Fruit fly (Drosophila melanogaster) whole organism, embryonic: ENCODE results near the gene Lon.

Experiments used
- Atf-2 ChIP-seq: fragments of 200-800 bp; sonication (Bioruptor generic); optimal IDR thresholded peaks from 2 replicates; lab custom pipeline; 2016; ENCODE audit warnings: missing biosample characterization, missing genetic modification characterization
- CG1024 ChIP-seq: fragments of 200-800 bp; sonication (Bioruptor generic); IDR thresholded peaks from 2 replicates; pipeline ENCODE4 v1.3.6; 2022; ENCODE audit warnings: missing biosample characterization, missing genetic modification characterization
- CG10462 ChIP-seq: fragments of 200-800 bp; sonication (Bioruptor generic); optimal IDR thresholded peaks from 2 replicates; lab custom pipeline; 2016; ENCODE audit warnings: missing biosample characterization, missing genetic modification characterization
- CG10565 ChIP-seq: fragments of 200-800 bp; sonication (Bioruptor generic); optimal IDR thresholded peaks from 3 replicates; lab custom pipeline; 2016; ENCODE audit warnings: missing biosample characterization, mild to moderate bottlenecking, missing genetic modification characterization
- CG1233 ChIP-seq: fragments of 200-800 bp; sonication (Bioruptor generic); optimal IDR thresholded peaks from 4 replicates; lab custom pipeline; 2018; ENCODE audit warnings: missing biosample characterization, mild to moderate bottlenecking, missing genetic modification characterization
- CG13624 ChIP-seq: fragments of 200-800 bp; sonication (Bioruptor generic); optimal IDR thresholded peaks from 2 replicates; lab custom pipeline; 2016; ENCODE audit warnings: missing biosample characterization, missing genetic modification characterization
- CG15073 ChIP-seq: fragments of 200-800 bp; sonication (Bioruptor generic); optimal IDR thresholded peaks from 2 replicates; lab custom pipeline; 2016; ENCODE audit warnings: missing biosample characterization, missing genetic modification characterization
- CG15269 ChIP-seq: fragments of 200-800 bp; sonication (Bioruptor generic); optimal IDR thresholded peaks from 2 replicates; lab custom pipeline; 2018; ENCODE audit warnings: missing biosample characterization, mild to moderate bottlenecking, missing genetic modification characterization, moderate library complexity
- CG1602 ChIP-seq: fragments of 200-800 bp; sonication (Bioruptor generic); optimal IDR thresholded peaks from 3 replicates; lab custom pipeline; 2016; ENCODE audit warnings: missing biosample characterization, missing genetic modification characterization
- CG16815 ChIP-seq: fragments of 200-800 bp; sonication (Bioruptor generic); optimal IDR thresholded peaks from 3 replicates; lab custom pipeline; 2017; ENCODE audit warnings: missing biosample characterization, mild to moderate bottlenecking, missing genetic modification characterization
- CG17361 ChIP-seq: fragments of 200-800 bp; sonication (Bioruptor generic); IDR thresholded peaks from 3 replicates; pipeline ENCODE4 v1.3.6; 2022; ENCODE audit warnings: missing biosample characterization, missing genetic modification characterization
- CG2116 ChIP-seq: fragments of 200-800 bp; sonication (Bioruptor generic); optimal IDR thresholded peaks from 3 replicates; lab custom pipeline; 2018; ENCODE audit warnings: missing biosample characterization, mild to moderate bottlenecking, missing genetic modification characterization
- CG2120 ChIP-seq: fragments of 200-800 bp; sonication (Bioruptor generic); optimal IDR thresholded peaks from 3 replicates; lab custom pipeline; 2016; ENCODE audit warnings: missing biosample characterization, missing genetic modification characterization
- CG2129 ChIP-seq: fragments of 200-800 bp; sonication (Bioruptor generic); IDR thresholded peaks from 2 replicates; pipeline ENCODE4 v1.3.6; 2022; ENCODE audit warnings: missing biosample characterization, missing genetic modification characterization; ENCODE audit not compliant: partially characterized antibody
- CG2678 ChIP-seq: fragments of 200-800 bp; sonication (Bioruptor generic); optimal IDR thresholded peaks from 3 replicates; lab custom pipeline; 2019; ENCODE audit warnings: missing biosample characterization, mild to moderate bottlenecking, missing genetic modification characterization, moderate library complexity
- CG31441 ChIP-seq: fragments of 200-800 bp; sonication (Bioruptor generic); IDR thresholded peaks from 2 replicates; pipeline ENCODE4 v1.3.6; 2022; ENCODE audit warnings: missing biosample characterization, missing genetic modification characterization
- CG32767 ChIP-seq: fragments of 200-800 bp; sonication (Bioruptor generic); IDR thresholded peaks from 2 replicates; pipeline ENCODE4 v1.3.6; 2022; ENCODE audit warnings: missing biosample characterization, missing genetic modification characterization
- CG34224 ChIP-seq: fragments of 200-800 bp; sonication (Bioruptor generic); IDR thresholded peaks from 3 replicates; pipeline ENCODE4 v1.3.6; 2022; ENCODE audit warnings: missing biosample characterization, missing genetic modification characterization; ENCODE audit not compliant: partially characterized antibody
- CG3995 ChIP-seq: fragments of 200-800 bp; sonication (Bioruptor generic); optimal IDR thresholded peaks from 3 replicates; lab custom pipeline; 2016; ENCODE audit warnings: missing biosample characterization, missing genetic modification characterization
- CG4730 ChIP-seq: fragments of 200-800 bp; sonication (Bioruptor generic); IDR thresholded peaks from 2 replicates; pipeline ENCODE4 v1.3.6; 2022; ENCODE audit warnings: missing biosample characterization, missing genetic modification characterization
- CG4854 ChIP-seq: fragments of 200-800 bp; sonication (Bioruptor generic); optimal IDR thresholded peaks from 2 replicates; lab custom pipeline; 2016; ENCODE audit warnings: missing biosample characterization, missing genetic modification characterization, inconsistent platforms
- CG6175 ChIP-seq: fragments of 200-800 bp; sonication (Bioruptor generic); IDR thresholded peaks from 3 replicates; pipeline ENCODE4 v1.3.6; 2022; ENCODE audit warnings: missing biosample characterization, missing genetic modification characterization
- CG6683 ChIP-seq: fragments of 200-800 bp; sonication (Bioruptor generic); optimal IDR thresholded peaks from 2 replicates; lab custom pipeline; 2017; ENCODE audit warnings: missing biosample characterization, mild to moderate bottlenecking, missing genetic modification characterization, missing genetic modification reagents
- CG7745 ChIP-seq: fragments of 200-800 bp; sonication (Bioruptor generic); optimal IDR thresholded peaks from 2 replicates; lab custom pipeline; 2018; ENCODE audit warnings: missing biosample characterization, mild to moderate bottlenecking, missing genetic modification characterization, moderate library complexity
- CG7928 ChIP-seq: fragments of 200-800 bp; sonication (Bioruptor generic); optimal IDR thresholded peaks from 2 replicates; lab custom pipeline; 2017; ENCODE audit warnings: missing biosample characterization, mild to moderate bottlenecking, missing genetic modification characterization
- CG9437 ChIP-seq: fragments of 200-800 bp; sonication (Bioruptor generic); optimal IDR thresholded peaks from 2 replicates; lab custom pipeline; 2018; ENCODE audit warnings: missing biosample characterization, mild to moderate bottlenecking, missing genetic modification characterization
- Camta ChIP-seq: fragments of 200-800 bp; sonication (Bioruptor generic); optimal IDR thresholded peaks from 2 replicates; lab custom pipeline; 2016; ENCODE audit warnings: missing biosample characterization, missing genetic modification characterization
- H2.0 ChIP-seq: fragments of 200-800 bp; sonication (Bioruptor generic); IDR thresholded peaks from 2 replicates; pipeline ENCODE4 v1.3.6; 2022; ENCODE audit warnings: missing biosample characterization, missing genetic modification characterization
- Hand ChIP-seq: fragments of 200-800 bp; sonication (Bioruptor generic); optimal IDR thresholded peaks from 2 replicates; lab custom pipeline; 2017; ENCODE audit warnings: mild to moderate bottlenecking, missing biosample characterization, missing genetic modification reagents, missing genetic modification characterization
- Lim3 ChIP-seq: fragments of 200-800 bp; sonication (Bioruptor generic); IDR thresholded peaks from 2 replicates; pipeline ENCODE4 v1.3.6; 2022; ENCODE audit warnings: missing biosample characterization, missing genetic modification characterization
- Med ChIP-seq: fragments of 200-800 bp; sonication (Bioruptor generic); peaks from one replicate; lab custom pipeline; 2016; ENCODE audit warnings: missing biosample characterization, missing genetic modification characterization, mild to moderate bottlenecking, inconsistent platforms, moderate library complexity
- NfI ChIP-seq: fragments of 200-800 bp; sonication (Bioruptor generic); optimal IDR thresholded peaks from 3 replicates; lab custom pipeline; 2018; ENCODE audit warnings: missing biosample characterization, mild to moderate bottlenecking, missing genetic modification characterization, moderate library complexity
- Pdp1 ChIP-seq, 2 experiments: fragments of 200-800 bp; sonication (Bioruptor generic); optimal IDR thresholded peaks; 3 replicates each; lab custom pipeline; 2016; ENCODE audit warnings: missing biosample characterization in 2 of 2, missing genetic modification characterization in 2 of 2, mild to moderate bottlenecking in 1 of 2, moderate library complexity in 1 of 2
- Ravus ChIP-seq: fragments of 200-800 bp; sonication (Bioruptor generic); IDR thresholded peaks from 2 replicates; pipeline ENCODE4 v1.3.6; 2022; ENCODE audit warnings: missing biosample characterization, missing genetic modification characterization
- Sry-δ ChIP-seq: fragments of 200-800 bp; sonication (Bioruptor generic); optimal IDR thresholded peaks from 2 replicates; lab custom pipeline; 2016; ENCODE audit warnings: missing biosample characterization, missing genetic modification characterization
- ab ChIP-seq: fragments of 200-800 bp; sonication (Bioruptor generic); optimal IDR thresholded peaks from 2 replicates; lab custom pipeline; 2016; ENCODE audit warnings: missing biosample characterization, missing genetic modification characterization
- bigmax ChIP-seq: fragments of 200-800 bp; sonication (Bioruptor generic); optimal IDR thresholded peaks from 2 replicates; lab custom pipeline; 2018; ENCODE audit warnings: missing biosample characterization, mild to moderate bottlenecking, missing genetic modification characterization
- bsh ChIP-seq, 2 experiments: fragments of 200-800 bp; sonication (Bioruptor generic); optimal IDR thresholded peaks; 2 replicates each; lab custom pipeline; 2017 to 2018; ENCODE audit warnings: mild to moderate bottlenecking in 2 of 2, missing biosample characterization in 2 of 2, missing genetic modification characterization in 2 of 2, moderate library complexity in 1 of 2
- crc ChIP-seq: fragments of 200-800 bp; sonication (Bioruptor generic); optimal IDR thresholded peaks from 2 replicates; lab custom pipeline; 2016; ENCODE audit warnings: missing biosample characterization, missing genetic modification characterization
- fd102C ChIP-seq: fragments of 200-800 bp; sonication (Bioruptor generic); optimal IDR thresholded peaks from 2 replicates; lab custom pipeline; 2018; ENCODE audit warnings: missing biosample characterization, mild to moderate bottlenecking, missing genetic modification characterization, moderate library complexity
- fu2 ChIP-seq: fragments of 200-800 bp; sonication (Bioruptor generic); optimal IDR thresholded peaks from 2 replicates; lab custom pipeline; 2016; ENCODE audit warnings: missing biosample characterization, missing genetic modification characterization
- gro ChIP-seq: fragments of 200-800 bp; sonication (Bioruptor generic); optimal IDR thresholded peaks from 2 replicates; lab custom pipeline; 2016; ENCODE audit warnings: missing biosample characterization, missing genetic modification characterization
- her ChIP-seq: fragments of 200-800 bp; sonication (Bioruptor generic); optimal IDR thresholded peaks from 2 replicates; lab custom pipeline; 2016; ENCODE audit warnings: missing biosample characterization, missing genetic modification characterization
- otp ChIP-seq: fragments of 200-800 bp; sonication (Bioruptor generic); IDR thresholded peaks from 3 replicates; pipeline ENCODE4, ENCODE4 v1.3.6; 2022; ENCODE audit warnings: missing biosample characterization, missing genetic modification characterization
- pb ChIP-seq: fragments of 200-800 bp; sonication (Bioruptor generic); optimal IDR thresholded peaks from 3 replicates; lab custom pipeline; 2016; ENCODE audit warnings: missing biosample characterization, missing genetic modification characterization
- psq ChIP-seq: fragments of 200-800 bp; sonication (Bioruptor generic); optimal IDR thresholded peaks from 2 replicates; lab custom pipeline; 2017; ENCODE audit warnings: missing biosample characterization, missing genetic modification characterization
- ro ChIP-seq: fragments of 200-800 bp; sonication (Bioruptor generic); IDR thresholded peaks from 2 replicates; pipeline ENCODE4 v1.3.6; 2022; ENCODE audit warnings: missing biosample characterization, missing genetic modification characterization
- tll ChIP-seq, 2 experiments: fragments of 200-800 bp in 1 of 2; fragments of >200 bp in 1 of 2; sonication (Bioruptor generic) in 1 of 2; optimal IDR thresholded peaks; 2 replicates each; lab custom pipeline; 2017 to 2019; ENCODE audit warnings: missing biosample characterization in 2 of 2, missing genetic modification characterization in 2 of 2, mild to moderate bottlenecking in 1 of 2, moderate library complexity in 1 of 2
- ttk ChIP-seq: fragments of 200-800 bp; sonication (Bioruptor generic); IDR thresholded peaks from 2 replicates; pipeline ENCODE4 v2.1.2; 2022; ENCODE audit warnings: missing biosample characterization, missing genetic modification characterization
- z ChIP-seq: fragments of 200-800 bp; sonication (Bioruptor generic); IDR thresholded peaks from 3 replicates; pipeline ENCODE4 v1.3.6; 2022; ENCODE audit warnings: missing biosample characterization, missing genetic modification characterization

Gene Lon

DNA sequence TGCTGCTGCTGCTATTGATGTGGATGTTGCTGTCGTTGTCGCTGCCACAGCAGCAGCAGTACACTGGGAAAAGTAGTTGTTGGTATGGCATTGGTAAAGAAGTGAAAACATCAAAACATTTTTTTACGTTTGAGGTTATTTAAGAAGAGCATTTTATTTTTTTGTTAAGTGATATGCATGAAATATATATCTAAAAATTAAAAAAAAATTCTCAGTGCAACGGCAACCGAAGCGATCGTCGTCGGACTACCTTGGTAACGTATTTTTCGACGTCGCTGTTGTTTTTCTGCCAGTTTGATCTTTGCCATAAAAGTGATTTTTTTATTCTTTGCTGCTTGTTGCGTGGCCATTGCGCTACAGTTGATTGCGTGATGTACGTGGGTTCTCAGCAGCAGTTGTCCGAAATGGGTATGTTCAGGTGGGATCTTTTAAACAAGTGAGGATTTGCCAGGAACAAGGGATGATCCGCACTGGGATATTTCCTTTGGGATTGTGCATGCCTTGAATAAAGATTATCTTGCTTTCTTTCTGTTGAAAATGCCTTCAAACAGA lies 51.2 kb downstream of the Lon start (continued):
- TF ChIP-seq Hand (GFP tag; lab: Kevin White, UChicago) (peak; percentile 84), Med (GFP tag; lab: Kevin White, UChicago) (peak; percentile 98), her (GFP tag; lab: Kevin White, UChicago) (peak; percentile 81), CG15269 (tag; lab: Kevin White, UChicago) (peak; percentile 96), CG13624 (GFP tag; lab: Kevin White, UChicago) (peak; percentile 93), psq (GFP tag; lab: Kevin White, UChicago) (peak; percentile 82), ab (GFP tag; lab: Kevin White, UChicago) (peak; percentile 75), CG31441 (GFP tag; lab: Robert Waterston, UW) (peak; percentile 95), CG2116 (GFP tag; lab: Kevin White, UChicago) (peak; percentile 68), CG17361 (GFP tag; lab: Robert Waterston, UW) (peak; percentile 94), ttk (GFP tag; lab: Robert Waterston, UW) (peak; percentile 92), CG9437 (peak; percentile 85), bigmax (peak; percentile 70), pb (GFP tag; lab: Kevin White, UChicago) (peak; percentile 83), CG6175 (GFP tag; lab: Robert Waterston, UW) (peak; percentile 91), CG32767 (GFP tag; lab: Robert Waterston, UW) (peak; percentile 91), CG6683 (GFP tag; lab: Kevin White, UChicago) (peak; percentile 77), CG2120 (peak; percentile 95), CG34224 (GFP tag; lab: Robert Waterston, UW) (no peak), NfI (GFP tag; lab: Kevin White, UChicago) (peak; percentile 93), CG7745 (tag; lab: Kevin White, UChicago) (peak; percentile 84), Camta (GFP tag; lab: Kevin White, UChicago) (peak; percentile 94), Ravus (peak; percentile 69), CG3995 (peak; percentile 69), gro (GFP tag; lab: Kevin White, UChicago) (peak; percentile 88), bsh (GFP tag; optimal IDR thresholded peaks at IDR 0.05; lab: Kevin White, UChicago) (peak; percentile 95 to 98), CG2678 (peak; percentile 96), CG4730 (GFP tag; lab: Robert Waterston, UW) (peak; percentile 92), CG16815 (peak; percentile 95), Atf-2 (GFP tag; lab: Kevin White, UChicago) (peak; percentile 91), CG15073 (GFP tag; lab: Kevin White, UChicago) (peak; percentile 72), CG7928 (GFP tag; lab: Kevin White, UChicago) (peak; percentile 67), H2.0 (GFP tag; lab: Robert Waterston, UW) (peak; percentile 95), CG1602 (peak; percentile 95), crc (peak; percentile 80), otp (GFP tag; lab: Robert Waterston, UW) (peak; percentile 95), Pdp1 (GFP tag; optimal IDR thresholded peaks at IDR 0.05; lab: Kevin White, UChicago) (peak; percentile 92 to 94), CG10565 (GFP tag; lab: Kevin White, UChicago) (peak; percentile 83), CG1024 (GFP tag; lab: Robert Waterston, UW) (peak; percentile 91), ro (GFP tag; lab: Robert Waterston, UW) (peak; percentile 85), Lim3 (GFP tag; lab: Robert Waterston, UW) (peak; percentile 83; the same call in 1 of the 2 replicates), CG1233 (GFP tag; lab: Kevin White, UChicago) (peak; percentile 96), z (GFP tag; lab: Robert Waterston, UW) (peak; percentile 77; the same call in 2 of the 3 replicates), CG10462 (peak; percentile 92), CG2129 (GFP tag; lab: Robert Waterston, UW) (no peak), tll (GFP tag; optimal IDR thresholded peaks at IDR 0.05; lab: Kevin White, UChicago) (peak in 1 of 2 experiments; percentile 92), fd102C (peak; percentile 99), fu2 (GFP tag; lab: Kevin White, UChicago) (peak; percentile 81), CG4854 (peak; percentile 92), Sry-δ (GFP tag; lab: Kevin White, UChicago) (peak; percentile 58)
